Worm (Caenorhabditis elegans): ENCODE data around the gene unc-25.

unc-25 gene

ce11 chrIII:12990997-12991396 is 48.5 kb downstream of the unc-25 start, which contains the start of gene ZK1010.12:
TSS of gene ZK1010.12 (plus strand) at chrIII:12991297.
- TF ChIP-seq fkh-10 (GFP tag; optimal IDR thresholded peaks at IDR 0.05) = no peak
- TF ChIP-seq C16A3.4 (tag; optimal IDR thresholded peaks at IDR 0.05) = no peak
- TF ChIP-seq ceh-8 (GFP tag; optimal IDR thresholded peaks at IDR 0.05) = no peak

- TF ChIP-seq efl-1 (optimal IDR thresholded peaks at IDR 0.05) (no peak), efl-1 (GFP tag; optimal IDR thresholded peaks at IDR 0.05 in 1 of 2) (peak in 1 of 2 experiments; percentile 58), pqm-1 (tag; optimal IDR thresholded peaks at IDR 0.05) (no peak), nhr-71 (tag; optimal IDR thresholded peaks at IDR 0.05) (no peak)
These were observed 50.6 kb downstream of the unc-25 start for ce11 chrIII:12993055-12993454.

ce11 chrIII:12993607-12994006 is 51.2 kb downstream of the unc-25 start, which contains the start of gene col-97:
TSS of gene col-97 (minus strand) at chrIII:12993707.
- TF ChIP-seq snpc-4 (tag; optimal IDR thresholded peaks at IDR 0.05) (no peak), nhr-71 (tag; optimal IDR thresholded peaks at IDR 0.05) (no peak), efl-1 (optimal IDR thresholded peaks at IDR 0.05) (no peak), efl-1 (GFP tag; optimal IDR thresholded peaks at IDR 0.05 in 1 of 2) (peak in 1 of 2 experiments; percentile 49), pax-3 (tag; optimal IDR thresholded peaks at IDR 0.05) (no peak)

- no peak for TF ChIP-seq nhr-85 (tag)
- TF ChIP-seq efl-1 (optimal IDR thresholded peaks at IDR 0.05) = no peak
- TF ChIP-seq efl-1 (GFP tag; optimal IDR thresholded peaks at IDR 0.05 in 1 of 2) = peak in 1 of 2 experiments; percentile 26
These were observed 55.8 kb downstream of the unc-25 start for ce11 chrIII:12998252-12998651.
